ENCODE assay signal across 3 fruit fly cellular contexts in the genomic region with DNA sequence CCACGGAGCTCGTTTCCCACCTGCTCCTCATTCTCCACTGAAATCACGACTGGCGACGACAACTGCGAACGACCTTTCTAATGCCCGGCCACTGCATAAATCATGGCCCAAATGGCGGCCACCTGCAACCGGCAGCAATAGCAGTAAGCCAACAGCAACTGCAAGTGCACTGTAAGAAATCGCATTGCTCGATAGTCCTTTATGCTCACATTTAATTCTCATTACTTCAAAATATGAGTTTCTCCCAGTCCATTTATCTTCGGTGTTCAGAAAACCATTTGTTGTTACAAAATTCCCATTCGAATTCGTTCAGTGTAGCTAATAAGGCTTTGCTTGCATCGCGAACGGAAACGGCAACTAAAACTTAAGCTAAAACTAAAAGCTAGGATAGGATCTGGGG.
A peak's percentile ranks its signal among the peaks of the same experiment; 100 is the strongest.
TF ChIP-seq lines count a peak whose summit lies in the region.

No protein-coding gene starts in this region.

- TF ChIP-seq CTCF in whole organism, embryonic (GFP tag; optimal IDR thresholded peaks at IDR 0.05; lab: Kevin White, UChicago): no peak

TF ChIP-seq in whole organism, embryonic, 481 proteins besides CTCF, POLR2A, EP300 and RAD21:
- peak; percentile 40; the same call in 1 of the 2 replicates for TF ChIP-seq Xrp1 (GFP tag; IDR thresholded peaks at IDR 0.05; lab: Robert Waterston, UW)
- peak; percentile 92 for TF ChIP-seq Ets65A (GFP tag; lab: Kevin White, UChicago)
- TF ChIP-seq CG10959 (GFP tag; IDR thresholded peaks at IDR 0.05; lab: Robert Waterston, UW): 0 out of 2 replicates have a peak, but pooled peaks have one; percentile 14
- 0 out of 2 replicates have a peak, but pooled peaks have one; percentile 23 for TF ChIP-seq sisA (GFP tag; IDR thresholded peaks at IDR 0.05; lab: Robert Waterston, UW)
- TF ChIP-seq CG30431 (GFP tag; optimal IDR thresholded peaks at IDR 0.05; lab: Kevin White, UChicago): no peak
- TF ChIP-seq CG10274 (GFP tag; optimal IDR thresholded peaks at IDR 0.05; lab: Kevin White, UChicago): no peak
- no peak for TF ChIP-seq CG31224 (GFP tag; IDR thresholded peaks at IDR 0.05; lab: Robert Waterston, UW)
- 0 out of 3 replicates have a peak, but pooled peaks have one; percentile 35 for TF ChIP-seq H15 (GFP tag; IDR thresholded peaks at IDR 0.05; lab: Robert Waterston, UW)
- TF ChIP-seq Med (GFP tag; lab: Kevin White, UChicago): peak; percentile 60
- TF ChIP-seq Aef1 (GFP tag; IDR thresholded peaks at IDR 0.05; lab: Robert Waterston, UW): no peak
- TF ChIP-seq schlank (tag; optimal IDR thresholded peaks at IDR 0.05; lab: Kevin White, UChicago): no peak
- peak; percentile 30 for TF ChIP-seq CG1603 (tag; optimal IDR thresholded peaks at IDR 0.05; lab: Kevin White, UChicago)
- TF ChIP-seq prd (optimal IDR thresholded peaks at IDR 0.05; lab: Kevin White, UChicago): no peak
- TF ChIP-seq prd (GFP tag; IDR thresholded peaks at IDR 0.05; lab: Robert Waterston, UW): peak; percentile 30; the same call in 1 of the 3 replicates
- no peak for TF ChIP-seq nerfin-2 (GFP tag; IDR thresholded peaks at IDR 0.05; lab: Robert Waterston, UW; ENCODE audit: partially characterized antibody)
- no peak for TF ChIP-seq CG12659 (GFP tag; optimal IDR thresholded peaks at IDR 0.05; lab: Kevin White, UChicago)
- TF ChIP-seq maf-S (GFP tag; optimal IDR thresholded peaks at IDR 0.05; lab: Kevin White, UChicago): no peak
- TF ChIP-seq ci (GFP tag; IDR thresholded peaks at IDR 0.05; lab: Robert Waterston, UW): 0 out of 3 replicates have a peak, but pooled peaks have one; percentile 29
- TF ChIP-seq Pdp1 (GFP tag; optimal IDR thresholded peaks at IDR 0.05; lab: Kevin White, UChicago): no peak
- TF ChIP-seq Ptx1 (GFP tag; IDR thresholded peaks at IDR 0.05; lab: Robert Waterston, UW): 0 out of 2 replicates have a peak, but pooled peaks have one; percentile 16
- TF ChIP-seq mam (GFP tag; optimal IDR thresholded peaks at IDR 0.05; lab: Kevin White, UChicago): no peak
- TF ChIP-seq Drgx (GFP tag; IDR thresholded peaks at IDR 0.05; lab: Robert Waterston, UW): peak; percentile 87
- no peak for TF ChIP-seq CG2712 (tag; optimal IDR thresholded peaks at IDR 0.05; lab: Kevin White, UChicago)
- TF ChIP-seq sens (GFP tag; lab: Kevin White, UChicago): peak; percentile 72
- 0 out of 2 replicates have a peak, but pooled peaks have one; percentile 12 for TF ChIP-seq HLH3B (GFP tag; IDR thresholded peaks at IDR 0.05; lab: Robert Waterston, UW)
- TF ChIP-seq seq (GFP tag; IDR thresholded peaks at IDR 0.05; lab: Robert Waterston, UW): no peak
- TF ChIP-seq ems (GFP tag; optimal IDR thresholded peaks at IDR 0.05; lab: Kevin White, UChicago): no peak

TF ChIP-seq in whole organism, prepupa, 60 proteins besides CTCF, POLR2A, EP300 and RAD21 (continues in another document):
- TF ChIP-seq Hr39 (GFP tag; optimal IDR thresholded peaks at IDR 0.05; lab: Kevin White, UChicago) (peak; percentile 23), net (GFP tag; optimal IDR thresholded peaks at IDR 0.05; lab: Kevin White, UChicago) (peak; percentile 42), eg (GFP tag; IDR thresholded peaks at IDR 0.05; lab: Robert Waterston, UW) (peak; percentile 88), Sox15 (GFP tag; optimal IDR thresholded peaks at IDR 0.05; lab: Kevin White, UChicago) (no peak), Eip78C (GFP tag; lab: Kevin White, UChicago) (peak; percentile 75), CG15336 (GFP tag; IDR thresholded peaks at IDR 0.05; lab: Robert Waterston, UW) (peak; percentile 75), salr (GFP tag; optimal IDR thresholded peaks at IDR 0.05; lab: Kevin White, UChicago) (peak in 1 of 2 experiments; percentile 21), Sox14 (GFP tag; optimal IDR thresholded peaks at IDR 0.05; lab: Kevin White, UChicago) (peak; percentile 23), CG3919 (GFP tag; optimal IDR thresholded peaks at IDR 0.05; lab: Kevin White, UChicago) (peak; percentile 32), dsx (GFP tag; optimal IDR thresholded peaks at IDR 0.05; lab: Kevin White, UChicago; ENCODE audit: poor library complexity, severe bottlenecking) (no peak), CG6163 (GFP tag; IDR thresholded peaks at IDR 0.05; lab: Robert Waterston, UW) (peak; percentile 74), CG6276 (GFP tag; optimal IDR thresholded peaks at IDR 0.05; lab: Kevin White, UChicago) (peak; percentile 78), Blimp-1 (GFP tag; optimal IDR thresholded peaks at IDR 0.05; lab: Kevin White, UChicago) (no peak), CG11902 (GFP tag; optimal IDR thresholded peaks at IDR 0.05; lab: Kevin White, UChicago) (no peak), CG16779 (tag; optimal IDR thresholded peaks at IDR 0.05; lab: Kevin White, UChicago) (no peak), cyc (GFP tag; optimal IDR thresholded peaks at IDR 0.05; lab: Kevin White, UChicago) (no peak), CG1621 (tag; optimal IDR thresholded peaks at IDR 0.05; lab: Kevin White, UChicago) (no peak), svp (GFP tag; lab: Kevin White, UChicago) (peak; percentile 66), Ets21C (GFP tag; optimal IDR thresholded peaks at IDR 0.05; lab: Kevin White, UChicago) (no peak), CG10631 (GFP tag; optimal IDR thresholded peaks at IDR 0.05; lab: Kevin White, UChicago) (peak; percentile 29), CG10669 (GFP tag; optimal IDR thresholded peaks at IDR 0.05; lab: Kevin White, UChicago) (peak; percentile 47), CG4318 (GFP tag; optimal IDR thresholded peaks at IDR 0.05; lab: Kevin White, UChicago) (peak; percentile 56), CG6792 (GFP tag; optimal IDR thresholded peaks at IDR 0.05; lab: Kevin White, UChicago) (no peak), Lpt (GFP tag; optimal IDR thresholded peaks at IDR 0.05; lab: Kevin White, UChicago) (peak; percentile 46), CG32006 (GFP tag; optimal IDR thresholded peaks at IDR 0.05; lab: Kevin White, UChicago) (peak; percentile 81), CG7368 (GFP tag; optimal IDR thresholded peaks at IDR 0.05; lab: Kevin White, UChicago) (no peak), pdm3 (GFP tag; optimal IDR thresholded peaks at IDR 0.05; lab: Kevin White, UChicago) (peak; percentile 37), CG8119 (GFP tag; IDR thresholded peaks at IDR 0.05; lab: Robert Waterston, UW) (peak; percentile 79), esn (GFP tag; optimal IDR thresholded peaks at IDR 0.05; lab: Kevin White, UChicago) (peak; percentile 9), Met (GFP tag; optimal IDR thresholded peaks at IDR 0.05; lab: Kevin White, UChicago) (peak; percentile 11), fkh (GFP tag; optimal IDR thresholded peaks at IDR 0.05; lab: Kevin White, UChicago) (no peak), Smox (GFP tag; optimal IDR thresholded peaks at IDR 0.05; lab: Kevin White, UChicago) (no peak)

TF ChIP-seq in whole organism, pupa, 21 proteins besides CTCF, POLR2A, EP300 and RAD21:
- TF ChIP-seq rn (GFP tag; IDR thresholded peaks at IDR 0.05; lab: Robert Waterston, UW) (no peak), Pif1A (GFP tag; optimal IDR thresholded peaks at IDR 0.05; lab: Kevin White, UChicago) (peak; percentile 23), CG17806 (tag; optimal IDR thresholded peaks at IDR 0.05; lab: Kevin White, UChicago) (peak; percentile 41), CG12605 (GFP tag; IDR thresholded peaks at IDR 0.05; lab: Robert Waterston, UW) (peak; percentile 51; the same call in 1 of the 2 replicates), EcR (GFP tag; optimal IDR thresholded peaks at IDR 0.05; lab: Kevin White, UChicago) (no peak), CG8159 (tag; optimal IDR thresholded peaks at IDR 0.05; lab: Kevin White, UChicago) (no peak), CG4496 (GFP tag; IDR thresholded peaks at IDR 0.05; lab: Robert Waterston, UW) (peak; percentile 89), CG8301 (tag; optimal IDR thresholded peaks at IDR 0.05; lab: Kevin White, UChicago) (peak; percentile 73), Ets98B (GFP tag; IDR thresholded peaks at IDR 0.05; lab: Robert Waterston, UW) (peak; percentile 87), Pif1B (GFP tag; optimal IDR thresholded peaks at IDR 0.05; lab: Kevin White, UChicago) (peak; percentile 1), CG15710 (tag; optimal IDR thresholded peaks at IDR 0.05; lab: Kevin White, UChicago) (no peak), CG14655 (GFP tag; optimal IDR thresholded peaks at IDR 0.05; lab: Kevin White, UChicago) (peak; percentile 69), CG9948 (tag; optimal IDR thresholded peaks at IDR 0.05; lab: Kevin White, UChicago) (no peak), Snoo (tag; optimal IDR thresholded peaks at IDR 0.05; lab: Kevin White, UChicago) (no peak), CG32121 (GFP tag; IDR thresholded peaks at IDR 0.05; lab: Robert Waterston, UW) (peak; percentile 85), D1 (tag; optimal IDR thresholded peaks at IDR 0.05; lab: Kevin White, UChicago) (no peak), CG34367 (tag; optimal IDR thresholded peaks at IDR 0.05; lab: Kevin White, UChicago) (no peak), CG10348 (GFP tag; IDR thresholded peaks at IDR 0.05; lab: Robert Waterston, UW) (0 out of 2 replicates have a peak, but pooled peaks have one; percentile 33), CG13204 (GFP tag; optimal IDR thresholded peaks at IDR 0.05; lab: Kevin White, UChicago) (no peak), gl (tag; optimal IDR thresholded peaks at IDR 0.05; lab: Kevin White, UChicago) (no peak), fd96Ca (GFP tag; IDR thresholded peaks at IDR 0.05; lab: Robert Waterston, UW) (peak; percentile 86)
